Worm (Caenorhabditis elegans) whole organism, L4 larva: ENCODE measurements around the gene CC8.3.

ENCODE experiments used
- F10B5.3 ChIP-seq: sonication (generic microtip); optimal IDR thresholded peaks from 2 replicates; lab custom pipeline; 2016; ENCODE audit warnings: mild to moderate bottlenecking, missing genetic modification characterization, missing compliant biosample characterization
- F26F4.8 ChIP-seq: fragments of 200-800 bp; sonication (Bioruptor generic); conservative IDR thresholded peaks from 2 replicates; pipeline ENCODE4 v1.3.6; 2022; ENCODE audit warnings: missing genetic modification characterization, missing compliant biosample characterization
- F44E2.7 ChIP-seq: fragments of 200-800 bp; sonication (Bioruptor generic); IDR thresholded peaks from 2 replicates; pipeline ENCODE4 v2.1.2; 2022; ENCODE audit warnings: missing genetic modification characterization, missing compliant biosample characterization
- F49E8.2 ChIP-seq: sonication (generic microtip); optimal IDR thresholded peaks from 2 replicates; lab custom pipeline; 2016; ENCODE audit warnings: missing compliant biosample characterization, mild to moderate bottlenecking, missing genetic modification characterization, borderline replicate concordance
- T20F7.1 ChIP-seq: fragments of 200-800 bp; sonication (Bioruptor generic); optimal IDR thresholded peaks from 2 replicates; lab custom pipeline; 2018; ENCODE audit warnings: mild to moderate bottlenecking, missing genetic modification characterization, missing compliant biosample characterization
- T26A8.4 ChIP-seq: fragments of 200-800 bp; sonication (Bioruptor generic); IDR thresholded peaks from 2 replicates; pipeline ENCODE4 v1.3.6; 2022; ENCODE audit warnings: missing genetic modification characterization, missing compliant biosample characterization
- Y105C5A.15 ChIP-seq: fragments of 200-800 bp; sonication (Bioruptor generic); IDR thresholded peaks from 2 replicates; pipeline ENCODE4 v1.3.6; 2022; ENCODE audit warnings: missing genetic modification characterization, missing compliant biosample characterization
- Y5F2A.4 ChIP-seq: fragments of 200-800 bp; sonication (Bioruptor generic); optimal IDR thresholded peaks from 2 replicates; lab custom pipeline; 2018; ENCODE audit warnings: mild to moderate bottlenecking, missing genetic modification characterization, missing compliant biosample characterization
- ZK337.2 ChIP-seq: fragments of 200-800 bp; sonication (Bioruptor generic); IDR thresholded peaks from 2 replicates; pipeline ENCODE4 v1.3.6; 2022; ENCODE audit warnings: missing genetic modification reagents, missing genetic modification characterization, missing compliant biosample characterization
- aha-1 ChIP-seq: fragments of 150-350 bp; peaks from one replicate; lab custom pipeline; 2014; ENCODE audit warnings: missing biosample characterization, missing genetic modification characterization
- aly-2 ChIP-seq: sonication (generic microtip); optimal IDR thresholded peaks from 2 replicates; lab custom pipeline; 2018; ENCODE audit warnings: missing biosample characterization, missing genetic modification characterization
- attf-4 ChIP-seq: sonication (generic microtip); optimal IDR thresholded peaks from 3 replicates; lab custom pipeline; 2017; ENCODE audit warnings: missing biosample characterization, missing genetic modification characterization
- ceh-20 ChIP-seq: fragments of 200-800 bp; sonication (Bioruptor generic); IDR thresholded peaks from 2 replicates; pipeline ENCODE4 v1.3.6; 2022; ENCODE audit warnings: missing genetic modification reagents, missing genetic modification characterization, missing compliant biosample characterization
- ceh-28 ChIP-seq: fragments of 150-350 bp; optimal IDR thresholded peaks from 2 replicates; lab custom pipeline; 2014; ENCODE audit warnings: missing biosample characterization, missing genetic modification reagents, missing genetic modification characterization
- ceh-32 ChIP-seq: sonication (generic microtip); optimal IDR thresholded peaks from 2 replicates; lab custom pipeline; 2016; ENCODE audit warnings: mild to moderate bottlenecking, missing genetic modification characterization, missing compliant biosample characterization; ENCODE audit not compliant: poor library complexity
- ceh-44 ChIP-seq: fragments of 200-800 bp; sonication (Bioruptor generic); IDR thresholded peaks from 2 replicates; pipeline ENCODE4 v1.3.6; 2022; ENCODE audit warnings: missing genetic modification reagents, missing genetic modification characterization, missing compliant biosample characterization
- ces-1 ChIP-seq: fragments of 150-350 bp; sonication (generic microtip); optimal IDR thresholded peaks from 4 replicates; lab custom pipeline; 2014; ENCODE audit warnings: missing biosample characterization, missing genetic modification reagents, missing genetic modification characterization
- ctbp-1 ChIP-seq: fragments of 200-800 bp; sonication (Bioruptor generic); IDR thresholded peaks from 2 replicates; pipeline ENCODE4 v1.3.6; 2022; ENCODE audit warnings: missing genetic modification reagents, missing genetic modification characterization, missing compliant biosample characterization
- daf-8 ChIP-seq: fragments of 200-800 bp; sonication (Bioruptor generic); IDR thresholded peaks from 2 replicates; pipeline ENCODE4 v1.3.6; 2022; ENCODE audit warnings: missing genetic modification characterization, missing compliant biosample characterization
- dmd-8 ChIP-seq: fragments of 200-800 bp; sonication (Bioruptor generic); IDR thresholded peaks from 2 replicates; pipeline ENCODE4 v1.3.6; 2022; ENCODE audit warnings: missing genetic modification characterization, missing compliant biosample characterization
- dpl-1 ChIP-seq: fragments of 150-350 bp; optimal IDR thresholded peaks from 2 replicates; lab custom pipeline; 2014; ENCODE audit warnings: missing biosample characterization, missing genetic modification reagents, missing genetic modification characterization
- duxl-1 ChIP-seq: sonication (generic microtip); optimal IDR thresholded peaks from 2 replicates; lab custom pipeline; 2016; ENCODE audit warnings: mild to moderate bottlenecking, missing genetic modification characterization, moderate library complexity, missing compliant biosample characterization; ENCODE audit not compliant: poor library complexity
- dve-1 ChIP-seq: sonication (generic microtip); optimal IDR thresholded peaks from 2 replicates; lab custom pipeline; 2017; ENCODE audit warnings: antibody characterized with exemption, mild to moderate bottlenecking, missing genetic modification characterization, missing compliant biosample characterization; ENCODE audit not compliant: insufficient read depth
- fkh-10 ChIP-seq: fragments of 150-350 bp; optimal IDR thresholded peaks from 2 replicates; lab custom pipeline; 2014; ENCODE audit warnings: missing biosample characterization, missing genetic modification reagents, missing genetic modification characterization
- fos-1 ChIP-seq: fragments of 150-350 bp; optimal IDR thresholded peaks from 2 replicates; lab custom pipeline; 2014; ENCODE audit warnings: missing biosample characterization, missing genetic modification characterization
- hif-1 ChIP-seq, 2 experiments: sonication (generic microtip); optimal IDR thresholded peaks; 2 replicates each; lab custom pipeline; 2016 to 2017; ENCODE audit warnings: missing compliant biosample characterization in 2 of 2, missing genetic modification characterization in 2 of 2, missing genetic modification reagents in 2 of 2, missing genotype in 2 of 2, mild to moderate bottlenecking in 1 of 2
- hmg-1.1 ChIP-seq: fragments of 200-800 bp; sonication (Bioruptor generic); IDR thresholded peaks from 2 replicates; pipeline ENCODE4 v1.3.6; 2022; ENCODE audit warnings: missing genetic modification reagents, missing genetic modification characterization, missing compliant biosample characterization
- lin-15B ChIP-seq: fragments of 150-350 bp; sonication (generic microtip); optimal IDR thresholded peaks from 3 replicates; lab custom pipeline; 2014; ENCODE audit warnings: missing biosample characterization, missing genetic modification characterization
- lsy-2 ChIP-seq, 2 experiments: fragments of 150-350 bp in 1 of 2; sonication (generic microtip) in 1 of 2; optimal IDR thresholded peaks; 2 replicates each; lab custom pipeline; 2014 to 2017; ENCODE audit warnings: missing biosample characterization in 2 of 2, missing genetic modification characterization in 2 of 2
- mdt-29 ChIP-seq: fragments of 200-800 bp; sonication (Bioruptor generic); IDR thresholded peaks from 2 replicates; pipeline ENCODE4 v1.3.6; 2022; ENCODE audit warnings: missing genetic modification reagents, missing genetic modification characterization, missing compliant biosample characterization
- mes-2 ChIP-seq: sonication (generic microtip); optimal IDR thresholded peaks from 2 replicates; lab custom pipeline; 2016; ENCODE audit warnings: missing genotype, mild to moderate bottlenecking, missing genetic modification characterization, missing compliant biosample characterization; ENCODE audit not compliant: poor library complexity, severe bottlenecking
- mxl-2 ChIP-seq: fragments of 200-800 bp; sonication (Bioruptor generic); conservative IDR thresholded peaks from 2 replicates; pipeline ENCODE4 v1.3.6; 2022; ENCODE audit warnings: missing genetic modification reagents, missing genetic modification characterization, missing compliant biosample characterization
- mxl-3 ChIP-seq: fragments of 200-800 bp; sonication (Bioruptor generic); optimal IDR thresholded peaks from 2 replicates; lab custom pipeline; 2018; ENCODE audit warnings: mild to moderate bottlenecking, missing genetic modification characterization, missing compliant biosample characterization
- nhr-11 ChIP-seq: fragments of 150-350 bp; optimal IDR thresholded peaks from 2 replicates; lab custom pipeline; 2014; ENCODE audit warnings: missing biosample characterization, missing genetic modification characterization
- nhr-28 ChIP-seq: fragments of 150-350 bp; optimal IDR thresholded peaks from 2 replicates; lab custom pipeline; 2014; ENCODE audit warnings: missing biosample characterization, missing genetic modification characterization
- nhr-41 ChIP-seq: fragments of 200-800 bp; sonication (Bioruptor generic); IDR thresholded peaks from 2 replicates; pipeline ENCODE4 v1.3.6; 2022; ENCODE audit warnings: missing genetic modification reagents, missing genetic modification characterization, missing compliant biosample characterization
- nhr-42 ChIP-seq: fragments of 200-800 bp; sonication (Bioruptor generic); IDR thresholded peaks from 2 replicates; pipeline ENCODE4 v1.3.6; 2022; ENCODE audit warnings: missing genetic modification characterization, missing compliant biosample characterization
- nhr-6 ChIP-seq: fragments of 150-350 bp; optimal IDR thresholded peaks from 2 replicates; lab custom pipeline; 2014; ENCODE audit warnings: missing biosample characterization, missing genetic modification characterization
- nhr-76 ChIP-seq: fragments of 150-350 bp; optimal IDR thresholded peaks from 2 replicates; lab custom pipeline; 2014; ENCODE audit warnings: missing biosample characterization, missing genetic modification characterization
- nhr-77 ChIP-seq: fragments of 150-350 bp; optimal IDR thresholded peaks from 2 replicates; lab custom pipeline; 2014; ENCODE audit warnings: missing biosample characterization, missing genetic modification characterization
- pqm-1 ChIP-seq: sonication (generic microtip); optimal IDR thresholded peaks from 2 replicates; lab custom pipeline; 2017; ENCODE audit warnings: missing biosample characterization, missing genetic modification characterization
- set-16 ChIP-seq: fragments of 200-800 bp; sonication (Bioruptor generic); IDR thresholded peaks from 2 replicates; pipeline ENCODE4 v1.3.6; 2022; ENCODE audit warnings: missing genetic modification reagents, missing genetic modification characterization, missing compliant biosample characterization
- spr-3 ChIP-seq: fragments of 200-800 bp; sonication (Bioruptor generic); optimal IDR thresholded peaks from 2 replicates; lab custom pipeline; 2018; ENCODE audit warnings: mild to moderate bottlenecking, missing genetic modification characterization, missing compliant biosample characterization
- tag-97 ChIP-seq: fragments of 200-800 bp; sonication (Bioruptor generic); IDR thresholded peaks from 2 replicates; pipeline ENCODE4 v1.3.6; 2022; ENCODE audit warnings: missing genetic modification characterization, missing compliant biosample characterization
- tra-1 ChIP-seq: fragments of 200-800 bp; sonication (Bioruptor generic); IDR thresholded peaks from 2 replicates; pipeline ENCODE4 v1.3.6; 2022; ENCODE audit warnings: missing genetic modification reagents, missing genetic modification characterization, missing compliant biosample characterization
- unc-39 ChIP-seq: sonication (generic microtip); optimal IDR thresholded peaks from 2 replicates; lab custom pipeline; 2017; ENCODE audit warnings: missing biosample characterization, missing genetic modification characterization
- unc-62 ChIP-seq, 3 experiments: fragments of 150-350 bp in 1 of 3; sonication (generic microtip); optimal IDR thresholded peaks in 2 of 3; peaks in 1 of 3; 1 replicate in 1 of 3; 2 replicates in 2 of 3; lab custom pipeline; 2014 to 2017; ENCODE audit warnings: missing biosample characterization in 3 of 3, missing genetic modification characterization in 3 of 3, missing genetic modification reagents in 3 of 3, missing genotype in 1 of 3
- zag-1 ChIP-seq: fragments of 150-350 bp; optimal IDR thresholded peaks from 2 replicates; lab custom pipeline; 2014; ENCODE audit warnings: missing biosample characterization, missing genetic modification characterization
- zfp-2 ChIP-seq: sonication (generic microtip); optimal IDR thresholded peaks from 2 replicates; lab custom pipeline; 2016; ENCODE audit warnings: mild to moderate bottlenecking, missing genetic modification characterization, missing compliant biosample characterization
- zfp-3 ChIP-seq: fragments of 200-800 bp; sonication (Bioruptor generic); conservative IDR thresholded peaks from 2 replicates; pipeline ENCODE4 v1.3.6; 2022; ENCODE audit warnings: missing genetic modification reagents, missing genetic modification characterization, missing compliant biosample characterization
- ztf-11 ChIP-seq: fragments of 150-350 bp; optimal IDR thresholded peaks from 2 replicates; lab custom pipeline; 2014; ENCODE audit warnings: missing biosample characterization, missing genetic modification characterization

CC8.3 gene

DNA sequence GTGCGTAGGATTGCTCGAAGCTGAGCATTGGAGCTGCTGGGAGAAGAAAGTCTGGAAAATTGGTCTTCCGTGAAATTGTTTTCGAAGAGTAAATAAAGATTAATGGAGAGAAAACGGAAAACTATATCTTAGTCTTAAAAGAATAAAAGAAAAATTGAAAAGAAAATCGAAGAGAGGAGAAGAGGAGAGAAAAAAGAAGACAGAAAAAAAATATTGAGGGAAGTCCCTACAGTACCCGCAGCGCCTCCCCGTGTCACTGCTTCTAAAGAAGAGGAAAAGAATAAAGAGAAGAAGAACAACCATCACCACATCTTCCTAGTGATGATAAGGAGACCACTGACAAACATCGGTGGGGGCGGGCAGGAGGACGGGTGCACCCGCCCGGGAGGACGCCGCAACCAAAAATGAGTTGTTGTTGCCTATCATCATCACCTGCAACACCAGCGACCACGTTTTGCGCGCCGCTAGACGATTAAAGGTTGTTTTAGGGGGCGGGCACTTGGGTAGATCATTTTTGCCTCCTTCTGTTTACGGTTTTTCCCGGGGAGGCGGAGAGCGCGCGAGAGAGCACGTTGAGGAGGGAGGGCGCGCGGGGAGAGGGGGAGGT is 6.6 kb upstream of the CC8.3 start, which contains the start of gene CC8.2:
CC8.2 (minus strand) TSS at position 51 of the 607 bp plus-strand sequence.
- TF ChIP-seq set-16, result peak; percentile 81
- peak; percentile 61 for TF ChIP-seq nhr-28 (tag; lab: Kevin White, UChicago)
- no peak for TF ChIP-seq fos-1 (tag; lab: Kevin White, UChicago)
- no peak for TF ChIP-seq zfp-3
- no peak for TF ChIP-seq aly-2 (tag; lab: Kevin White, UChicago)
- no peak for TF ChIP-seq nhr-11
- no peak for TF ChIP-seq zfp-2
- no peak for TF ChIP-seq hmg-1.1 (GFP tag; lab: Robert Waterston, UW)
- no peak for TF ChIP-seq F26F4.8 (GFP tag; lab: Robert Waterston, UW)
- TF ChIP-seq T26A8.4 (GFP tag; lab: Robert Waterston, UW), result no peak
- TF ChIP-seq unc-39 (tag; lab: Kevin White, UChicago), result no peak
- no peak for TF ChIP-seq nhr-41 (GFP tag; lab: Robert Waterston, UW)
- no peak for TF ChIP-seq mes-2 (tag; lab: Kevin White, UChicago)
- peak; percentile 71 for TF ChIP-seq aha-1 (tag; lab: Kevin White, UChicago)
- no peak for TF ChIP-seq duxl-1 (tag; lab: Kevin White, UChicago)
- no peak for TF ChIP-seq dve-1 (tag; lab: Kevin White, UChicago)
- TF ChIP-seq zag-1 (tag; lab: Kevin White, UChicago), result no peak
- TF ChIP-seq attf-4, result no peak
- peak in 1 of 2 experiments; percentile 23 for TF ChIP-seq lsy-2 (tag; optimal IDR thresholded peaks at IDR 0.05; lab: Kevin White, UChicago)
- TF ChIP-seq dmd-8 (GFP tag; lab: Robert Waterston, UW), result no peak
- TF ChIP-seq hif-1 (tag; optimal IDR thresholded peaks at IDR 0.05; lab: Kevin White, UChicago), result peak in 1 of 2 experiments; percentile 43
- no peak for TF ChIP-seq F44E2.7
- TF ChIP-seq ceh-28 (tag; lab: Kevin White, UChicago), result no peak
- peak; percentile 19 for TF ChIP-seq dpl-1 (GFP tag; lab: Kevin White, UChicago)
- TF ChIP-seq spr-3 (GFP tag; lab: Kevin White, UChicago), result no peak
- TF ChIP-seq tag-97 (GFP tag; lab: Robert Waterston, UW), result no peak
- TF ChIP-seq lin-15B (tag; lab: Kevin White, UChicago), result no peak
- TF ChIP-seq ceh-32 (tag; lab: Kevin White, UChicago), result no peak
- TF ChIP-seq mxl-3, result peak; percentile 91
- TF ChIP-seq nhr-77 (tag; lab: Kevin White, UChicago), result no peak
- TF ChIP-seq nhr-76, result no peak
- no peak for TF ChIP-seq T20F7.1 (GFP tag; lab: Kevin White, UChicago)
- TF ChIP-seq nhr-6 (tag; lab: Kevin White, UChicago), result no peak
- TF ChIP-seq tra-1, result no peak
- no peak for TF ChIP-seq nhr-42 (GFP tag; lab: Robert Waterston, UW)
- TF ChIP-seq ztf-11, result no peak
- TF ChIP-seq pqm-1, result no peak
- no peak for TF ChIP-seq Y5F2A.4
- TF ChIP-seq ceh-44 (GFP tag; lab: Robert Waterston, UW), result no peak
- peak; percentile 59; the same call in 1 of the 2 replicates for TF ChIP-seq mxl-2 (GFP tag; lab: Robert Waterston, UW)
- TF ChIP-seq ces-1 (GFP tag; lab: Kevin White, UChicago), result no peak
- TF ChIP-seq ZK337.2, result 0 out of 2 replicates have a peak, but pooled peaks have one; percentile 12
- no peak for TF ChIP-seq fkh-10 (GFP tag; lab: Kevin White, UChicago)
- TF ChIP-seq ceh-20 (GFP tag; lab: Robert Waterston, UW), result peak; percentile 48; the same call in 1 of the 2 replicates
- no peak for TF ChIP-seq Y105C5A.15
- no peak for TF ChIP-seq ctbp-1 (GFP tag; lab: Robert Waterston, UW)
- peak in 1 of 2 experiments; percentile 95 for TF ChIP-seq unc-62 (GFP tag; optimal IDR thresholded peaks at IDR 0.05 in 1 of 2; lab: Kevin White, UChicago)
- no peak for TF ChIP-seq unc-62 (tag; optimal IDR thresholded peaks at IDR 0.05; lab: Kevin White, UChicago)
- no peak for TF ChIP-seq daf-8 (GFP tag; lab: Robert Waterston, UW)
- TF ChIP-seq F10B5.3, result no peak
- TF ChIP-seq mdt-29 (GFP tag; lab: Robert Waterston, UW), result no peak
- no peak for TF ChIP-seq F49E8.2 (tag; lab: Kevin White, UChicago)
